Worm (Caenorhabditis elegans): ENCODE measurements around the gene nlp-24.
A peak's percentile ranks its signal among the peaks of the same experiment; 100 is the strongest.

nlp-24 gene

DNA sequence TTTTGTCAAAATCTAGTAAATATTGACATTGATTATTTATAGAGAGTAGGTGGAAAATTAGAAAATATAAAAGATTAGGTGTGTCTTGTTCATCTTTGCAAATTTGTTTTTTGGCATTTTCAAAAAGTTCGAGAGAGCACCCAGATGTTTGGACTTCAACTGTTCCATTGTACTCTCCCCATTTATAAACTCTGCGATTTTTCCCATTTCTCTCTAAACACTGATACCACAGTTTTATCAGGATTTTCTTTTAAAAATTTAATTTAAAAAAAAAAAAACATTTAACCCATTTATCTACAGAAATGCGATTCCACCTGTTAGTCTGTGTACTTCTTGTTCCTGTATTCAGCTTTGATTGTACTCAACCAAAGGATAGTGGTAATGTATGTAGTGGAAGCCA, 3.2 kb upstream of the nlp-24 start, which contains the start of gene tag-290:
Gene tag-290 (plus strand): TSS at position 301 of the 400 bp plus-strand sequence.
- no peak for TF ChIP-seq ceh-43 (GFP tag; optimal IDR thresholded peaks at IDR 0.05)
- TF ChIP-seq ceh-83 (GFP tag; optimal IDR thresholded peaks at IDR 0.05): no peak
- TF ChIP-seq tbx-8 (GFP tag; optimal IDR thresholded peaks at IDR 0.05): no peak
- TF ChIP-seq mep-1 (tag; optimal IDR thresholded peaks at IDR 0.05): no peak
- no peak for TF ChIP-seq ces-1 (GFP tag; optimal IDR thresholded peaks at IDR 0.05)
- TF ChIP-seq cnd-1 (tag; optimal IDR thresholded peaks at IDR 0.05): no peak
- TF ChIP-seq nhr-76 (tag; optimal IDR thresholded peaks at IDR 0.05): no peak
- TF ChIP-seq nhr-28 (tag; optimal IDR thresholded peaks at IDR 0.05): no peak

DNA sequence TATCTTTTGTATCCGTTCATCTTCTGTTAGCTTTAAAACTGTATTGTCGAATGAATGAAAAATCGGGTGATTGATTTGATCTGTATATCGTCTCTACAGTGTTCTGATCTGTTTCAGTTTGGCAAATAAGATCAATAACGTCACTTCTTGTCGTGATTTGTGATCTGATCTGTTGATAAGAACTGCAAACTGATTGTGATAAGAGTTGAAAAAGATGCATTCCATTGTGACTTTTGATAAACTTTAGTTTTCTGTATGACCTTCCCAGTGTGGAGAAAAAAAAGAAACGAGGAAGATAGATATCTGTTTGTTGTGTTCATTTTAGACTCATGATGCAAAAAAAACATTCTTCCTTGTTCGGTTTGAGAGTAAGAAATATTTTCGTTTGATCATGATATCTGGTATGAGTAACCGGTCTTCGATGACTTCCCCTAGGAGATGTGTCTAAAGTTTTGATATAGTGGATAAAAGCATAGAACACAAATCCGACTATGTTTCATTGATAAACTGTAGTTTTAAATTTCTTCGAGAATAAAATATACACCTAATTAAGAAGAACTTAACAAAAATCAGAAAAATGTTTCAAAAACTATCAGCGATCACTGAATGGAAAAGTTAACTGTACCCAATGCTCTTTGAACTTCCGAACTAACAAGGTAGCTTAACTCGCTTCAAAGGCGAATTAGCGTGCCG, 1.2 kb upstream of the nlp-24 start:
- peak; percentile 67 for TF ChIP-seq elt-1 (tag; optimal IDR thresholded peaks at IDR 0.05; ENCODE audit: borderline replicate concordance, insufficient read depth)
- no peak for TF ChIP-seq bed-3 (GFP tag; optimal IDR thresholded peaks at IDR 0.05)

DNA sequence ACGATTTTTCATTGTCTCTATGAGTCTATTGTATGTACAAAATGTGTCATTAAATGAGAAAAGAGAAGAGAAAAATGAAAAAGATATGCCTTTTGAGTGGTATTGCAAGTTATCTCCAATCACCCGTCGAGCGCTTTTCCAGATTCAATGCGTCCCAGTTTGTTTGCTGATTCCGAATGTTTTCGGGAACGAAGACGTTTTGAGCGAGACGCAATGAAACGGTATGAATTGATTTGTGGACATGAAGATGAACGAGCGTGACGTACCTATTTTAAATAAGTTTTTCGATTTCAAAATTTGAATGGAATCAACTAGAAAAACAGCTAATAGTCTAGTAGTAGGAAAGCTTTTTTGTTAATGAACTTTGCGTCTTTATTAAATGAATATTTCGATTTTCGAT, 637 bp downstream of the nlp-24 start:
- no peak for TF ChIP-seq drap-1 (GFP tag; optimal IDR thresholded peaks at IDR 0.05)
- TF ChIP-seq unc-120 (tag; optimal IDR thresholded peaks at IDR 0.05; ENCODE audit: poor library complexity, severe bottlenecking): no peak
- no peak for TF ChIP-seq lsy-2 (tag; optimal IDR thresholded peaks at IDR 0.05)
- no peak for TF ChIP-seq unc-62 (GFP tag; optimal IDR thresholded peaks at IDR 0.05)
- TF ChIP-seq mep-1 (tag; optimal IDR thresholded peaks at IDR 0.05): no peak
- TF ChIP-seq ceh-43 (GFP tag; optimal IDR thresholded peaks at IDR 0.05): no peak
- no peak for TF ChIP-seq unc-39 (tag; optimal IDR thresholded peaks at IDR 0.05)
- no peak for TF ChIP-seq blmp-1 (tag; optimal IDR thresholded peaks at IDR 0.05)
- TF ChIP-seq ham-2 (GFP tag; optimal IDR thresholded peaks at IDR 0.05): no peak
- TF ChIP-seq tbx-8 (GFP tag; optimal IDR thresholded peaks at IDR 0.05): no peak
- TF ChIP-seq mab-5 (tag; optimal IDR thresholded peaks at IDR 0.05): no peak

DNA sequence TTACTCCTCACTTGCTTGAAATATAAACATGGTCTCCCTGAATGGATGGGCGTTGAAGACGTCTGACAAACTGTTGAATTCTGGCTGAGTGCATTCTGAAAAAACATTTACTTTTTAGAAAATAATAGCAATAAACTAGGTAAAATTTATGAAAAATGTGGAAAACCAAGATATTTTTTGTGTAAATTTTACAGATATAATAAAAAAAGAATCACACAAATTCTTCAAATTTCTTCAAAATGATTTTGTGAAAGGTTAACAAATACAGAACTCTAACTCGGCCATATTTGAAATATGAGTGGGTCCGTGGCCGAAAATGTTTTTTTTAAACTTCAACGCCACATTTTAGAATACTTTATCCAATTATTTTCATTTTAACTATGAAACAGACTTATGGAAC, 2.0 kb downstream of the nlp-24 start, which contains the start of gene glb-15:
Gene glb-15 (minus strand): TSS at position 101 of the 400 bp plus-strand sequence.
- no peak for TF ChIP-seq nhr-237 (tag; optimal IDR thresholded peaks at IDR 0.05)
- TF ChIP-seq lin-32 (GFP tag; optimal IDR thresholded peaks at IDR 0.05): no peak
- no peak for TF ChIP-seq snpc-4 (tag; optimal IDR thresholded peaks at IDR 0.05)
- TF ChIP-seq unc-62 (GFP tag; optimal IDR thresholded peaks at IDR 0.05): no peak
- TF ChIP-seq nhr-12 (tag; optimal IDR thresholded peaks at IDR 0.05): no peak
- no peak for TF ChIP-seq elt-1 (tag; optimal IDR thresholded peaks at IDR 0.05; ENCODE audit: borderline replicate concordance, insufficient read depth)
- TF ChIP-seq blmp-1 (tag; optimal IDR thresholded peaks at IDR 0.05): no peak
- TF ChIP-seq mab-5 (tag; optimal IDR thresholded peaks at IDR 0.05): no peak
- no peak for TF ChIP-seq lsy-2 (tag; optimal IDR thresholded peaks at IDR 0.05)
- TF ChIP-seq sem-2 (GFP tag; optimal IDR thresholded peaks at IDR 0.05): no peak
- TF ChIP-seq pha-4 (tag; optimal IDR thresholded peaks at IDR 0.05): no peak
- no peak for TF ChIP-seq nhr-2 (tag; optimal IDR thresholded peaks at IDR 0.05)
- no peak for TF ChIP-seq ces-1 (GFP tag; optimal IDR thresholded peaks at IDR 0.05)
- no peak for TF ChIP-seq bed-3 (GFP tag; optimal IDR thresholded peaks at IDR 0.05)
- TF ChIP-seq zip-8 (tag; optimal IDR thresholded peaks at IDR 0.05): no peak
- no peak for TF ChIP-seq drap-1 (GFP tag; optimal IDR thresholded peaks at IDR 0.05)

DNA sequence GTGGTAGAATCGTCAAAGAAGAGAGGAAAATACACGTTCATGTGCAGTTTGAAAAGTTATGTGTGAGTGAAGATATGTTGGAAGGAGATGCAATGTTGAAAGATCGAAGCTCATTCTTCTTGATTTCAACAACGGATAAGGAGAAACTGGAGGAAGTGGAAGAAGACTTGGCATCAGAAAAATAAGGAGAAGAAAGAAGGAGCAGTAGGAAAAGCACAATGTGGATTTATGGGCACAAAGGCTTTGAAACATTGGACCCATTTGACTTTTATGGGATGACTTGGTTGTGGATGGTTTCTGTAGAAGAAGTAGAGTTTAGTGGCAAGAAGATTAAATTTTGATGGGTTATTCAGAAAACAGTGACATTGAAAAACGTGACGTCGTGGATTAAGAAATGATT, 3.9 kb downstream of the nlp-24 start:
- TF ChIP-seq nhr-12 (tag; optimal IDR thresholded peaks at IDR 0.05) (no peak), drap-1 (GFP tag; optimal IDR thresholded peaks at IDR 0.05) (no peak), mab-5 (tag; optimal IDR thresholded peaks at IDR 0.05) (no peak), nhr-2 (tag; optimal IDR thresholded peaks at IDR 0.05) (no peak), nhr-28 (tag; optimal IDR thresholded peaks at IDR 0.05) (no peak), sem-2 (GFP tag; optimal IDR thresholded peaks at IDR 0.05) (no peak), unc-39 (tag; optimal IDR thresholded peaks at IDR 0.05) (no peak), nhr-76 (tag; optimal IDR thresholded peaks at IDR 0.05) (no peak), ztf-11 (tag; optimal IDR thresholded peaks at IDR 0.05) (no peak), M03D4.4 (tag; optimal IDR thresholded peaks at IDR 0.05) (no peak)

DNA sequence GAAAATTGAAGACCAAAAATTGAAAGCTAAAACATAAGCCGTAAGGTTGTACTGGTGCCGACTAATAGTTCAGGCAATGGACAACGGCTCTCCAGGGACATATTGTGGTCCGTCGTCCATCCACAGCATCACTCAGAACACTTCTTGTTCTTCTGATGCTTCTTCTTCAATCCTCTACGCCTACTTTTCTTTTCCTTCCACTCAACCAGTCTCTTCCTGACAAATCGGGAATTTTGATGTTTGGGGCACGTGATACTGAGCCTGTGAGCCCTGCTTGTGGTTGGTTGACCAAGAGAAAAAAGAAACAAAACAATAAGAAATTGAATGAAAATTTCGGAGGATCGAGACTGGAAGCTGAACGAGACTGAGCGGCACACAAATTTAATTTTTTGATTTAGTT, 5.1 kb downstream of the nlp-24 start:
- TF ChIP-seq ces-1 (GFP tag; optimal IDR thresholded peaks at IDR 0.05) (no peak), ham-2 (GFP tag; optimal IDR thresholded peaks at IDR 0.05) (no peak), ceh-83 (GFP tag; optimal IDR thresholded peaks at IDR 0.05) (no peak), elt-1 (tag; optimal IDR thresholded peaks at IDR 0.05; ENCODE audit: borderline replicate concordance, insufficient read depth) (no peak), drap-1 (GFP tag; optimal IDR thresholded peaks at IDR 0.05) (no peak), cnd-1 (tag; optimal IDR thresholded peaks at IDR 0.05) (no peak), pha-4 (tag; optimal IDR thresholded peaks at IDR 0.05) (no peak)

Measured in whole organism, mixed stage, embryonic.